Worm (Caenorhabditis elegans) whole organism, early embryonic: ENCODE data around the gene R10E8.2.
"Not testable (repeated sequence)": the region's sequence is repeated elsewhere in the genome, so short reads cannot be mapped to it uniquely, and the experiment has no call there.

Experiments used
- B0310.2 ChIP-seq: sonication (generic microtip); optimal IDR thresholded peaks from 2 replicates; lab custom pipeline; 2016; ENCODE audit warnings: mild to moderate bottlenecking, missing genetic modification characterization, missing compliant biosample characterization
- F13C5.2 ChIP-seq: sonication (generic microtip); optimal IDR thresholded peaks from 2 replicates; lab custom pipeline; 2017; ENCODE audit warnings: mild to moderate bottlenecking, missing genetic modification characterization, inconsistent platforms, missing compliant biosample characterization
- aly-1 ChIP-seq: sonication (generic microtip); optimal IDR thresholded peaks from 2 replicates; lab custom pipeline; 2016; ENCODE audit warnings: missing genetic modification characterization, missing compliant biosample characterization
- ama-1 ChIP-seq: fragments of 150-350 bp; optimal IDR thresholded peaks from 2 replicates; lab custom pipeline; 2014
- ceh-13 ChIP-seq: fragments of 200-800 bp; sonication (Bioruptor generic); optimal IDR thresholded peaks from 2 replicates; lab custom pipeline; 2018; ENCODE audit warnings: mild to moderate bottlenecking, missing genetic modification characterization, missing compliant biosample characterization
- ceh-36 ChIP-seq: sonication (generic microtip); optimal IDR thresholded peaks from 2 replicates; lab custom pipeline; 2016; ENCODE audit warnings: missing genetic modification characterization, inconsistent platforms, missing compliant biosample characterization
- ets-7 ChIP-seq: sonication (generic microtip); optimal IDR thresholded peaks from 2 replicates; lab custom pipeline; 2016; ENCODE audit warnings: missing genotype, missing genetic modification characterization, missing compliant biosample characterization
- flt-1 ChIP-seq: fragments of 200-800 bp; sonication (Bioruptor generic); IDR thresholded peaks from 2 replicates; pipeline ENCODE4 v1.3.6; 2022; ENCODE audit warnings: missing genetic modification characterization, missing compliant biosample characterization
- hmbx-1 ChIP-seq: sonication (generic microtip); optimal IDR thresholded peaks from 2 replicates; lab custom pipeline; 2016; ENCODE audit warnings: mild to moderate bottlenecking, missing genetic modification characterization, missing compliant biosample characterization
- hmg-4 ChIP-seq: fragments of 200-800 bp; sonication (Bioruptor generic); optimal IDR thresholded peaks from 2 replicates; lab custom pipeline; 2018; ENCODE audit warnings: mild to moderate bottlenecking, missing genetic modification characterization, missing compliant biosample characterization
- hnd-1 ChIP-seq: sonication (generic microtip); optimal IDR thresholded peaks from 2 replicates; lab custom pipeline; 2016; ENCODE audit warnings: missing genetic modification characterization, missing compliant biosample characterization
- pes-1 ChIP-seq: fragments of 200-800 bp; sonication (Bioruptor generic); IDR thresholded peaks from 2 replicates; pipeline ENCODE4 v1.3.6; 2022; ENCODE audit warnings: missing genetic modification reagents, missing genetic modification characterization, missing compliant biosample characterization
- scrt-1 ChIP-seq: fragments of 200-800 bp; sonication (Bioruptor generic); IDR thresholded peaks from 2 replicates; pipeline ENCODE4 v1.3.6; 2022; ENCODE audit warnings: missing genetic modification characterization, missing compliant biosample characterization
- sea-1 ChIP-seq: fragments of 200-800 bp; sonication (Bioruptor generic); conservative IDR thresholded peaks from 2 replicates; pipeline ENCODE4 v1.3.6; 2022; ENCODE audit warnings: missing genetic modification characterization, missing compliant biosample characterization
- tbx-11 ChIP-seq: fragments of 200-800 bp; sonication (Bioruptor generic); IDR thresholded peaks from 2 replicates; pipeline ENCODE4 v1.3.6; 2022; ENCODE audit warnings: missing genetic modification characterization, missing compliant biosample characterization
- tbx-37 ChIP-seq: fragments of 200-800 bp; sonication (Bioruptor generic); conservative IDR thresholded peaks from 2 replicates; pipeline ENCODE4 v1.3.6; 2022; ENCODE audit warnings: missing genetic modification reagents, missing genetic modification characterization, missing compliant biosample characterization
- tra-4 ChIP-seq: sonication (generic microtip); optimal IDR thresholded peaks from 2 replicates; lab custom pipeline; 2017; ENCODE audit warnings: missing genetic modification characterization, missing compliant biosample characterization

R10E8.2 gene

ce11 chrV:18253494-18253893, at the start of gene R10E8.2:
Gene R10E8.2 (plus strand): TSS chrV:18253794.
- no peak for TF ChIP-seq tbx-37 (GFP tag; lab: Robert Waterston, UW)
- TF ChIP-seq sea-1 (GFP tag; lab: Robert Waterston, UW) = no peak
- TF ChIP-seq B0310.2 (tag; lab: Kevin White, UChicago) = no peak
- no peak for TF ChIP-seq scrt-1
- TF ChIP-seq aly-1 = no peak
- no peak for TF ChIP-seq hmbx-1 (tag; lab: Kevin White, UChicago)
- TF ChIP-seq tbx-11 (GFP tag; lab: Robert Waterston, UW) = no peak
- TF ChIP-seq tra-4 (tag; lab: Kevin White, UChicago) = no peak

ce11 chrV:18209071-18209470, 44.5 kb upstream of the R10E8.2 start, which contains the start of gene F16H6.7:
Gene F16H6.7 (minus strand): TSS chrV:18209171.
- TF ChIP-seq hmbx-1 (tag; lab: Kevin White, UChicago) (no peak), F13C5.2 (tag; lab: Kevin White, UChicago) (no peak), ama-1 (lab: Kevin White, UChicago) (no peak), sea-1 (GFP tag; lab: Robert Waterston, UW) (no peak), scrt-1 (no peak), tbx-11 (GFP tag; lab: Robert Waterston, UW) (no peak), pes-1 (GFP tag; lab: Robert Waterston, UW) (no peak)

ce11 chrV:18212848-18213247, 40.7 kb upstream of the R10E8.2 start:
- TF ChIP-seq F13C5.2 (tag; lab: Kevin White, UChicago) (no peak), tra-4 (tag; lab: Kevin White, UChicago) (no peak), pes-1 (GFP tag; lab: Robert Waterston, UW) (no peak), sea-1 (GFP tag; lab: Robert Waterston, UW) (no peak), B0310.2 (tag; lab: Kevin White, UChicago) (no peak), tbx-11 (GFP tag; lab: Robert Waterston, UW) (no peak), hmg-4 (GFP tag; lab: Kevin White, UChicago) (no peak), aly-1 (no peak), hnd-1 (tag; lab: Kevin White, UChicago) (no peak), ets-7 (no peak), ceh-13 (GFP tag; lab: Kevin White, UChicago) (no peak), flt-1 (GFP tag; lab: Robert Waterston, UW) (no peak)

- TF ChIP-seq ceh-13 (GFP tag; lab: Kevin White, UChicago); hmg-4 (GFP tag; lab: Kevin White, UChicago); sea-1 (GFP tag; lab: Robert Waterston, UW): not testable (repeated sequence)
Measured at ce11 chrV:18216175-18216574, 37.4 kb upstream of the R10E8.2 start, which contains the start of gene F16H6.8. Gene F16H6.8 (minus strand): TSS chrV:18216275.

- TF ChIP-seq ceh-36 (tag; lab: Kevin White, UChicago); aly-1; tbx-37 (GFP tag; lab: Robert Waterston, UW): not testable (repeated sequence)
Measured at ce11 chrV:18216784-18217183, 36.8 kb upstream of the R10E8.2 start, which contains the start of gene F16H6.9. Gene F16H6.9 (plus strand): TSS chrV:18217084.

ce11 chrV:18224353-18224752, 29.2 kb upstream of the R10E8.2 start, which contains the start of gene F16H6.10:
Gene F16H6.10 (minus strand): TSS chrV:18224453.
- no peak for TF ChIP-seq ama-1 (lab: Kevin White, UChicago)
- TF ChIP-seq tbx-11 (GFP tag; lab: Robert Waterston, UW) = no peak
- no peak for TF ChIP-seq ceh-36 (tag; lab: Kevin White, UChicago)
- TF ChIP-seq ceh-13 (GFP tag; lab: Kevin White, UChicago) = no peak
- no peak for TF ChIP-seq aly-1
- TF ChIP-seq flt-1 (GFP tag; lab: Robert Waterston, UW) = no peak
- TF ChIP-seq hmg-4 (GFP tag; lab: Kevin White, UChicago) = no peak
- no peak for TF ChIP-seq pes-1 (GFP tag; lab: Robert Waterston, UW)
- TF ChIP-seq B0310.2 (tag; lab: Kevin White, UChicago) = no peak
- no peak for TF ChIP-seq scrt-1
- no peak for TF ChIP-seq tra-4 (tag; lab: Kevin White, UChicago)
- no peak for TF ChIP-seq tbx-37 (GFP tag; lab: Robert Waterston, UW)
- TF ChIP-seq sea-1 (GFP tag; lab: Robert Waterston, UW) = no peak
- no peak for TF ChIP-seq ets-7
- no peak for TF ChIP-seq hmbx-1 (tag; lab: Kevin White, UChicago)
- TF ChIP-seq F13C5.2 (tag; lab: Kevin White, UChicago) = no peak
- no peak for TF ChIP-seq hnd-1 (tag; lab: Kevin White, UChicago)

ce11 chrV:18235808-18236207, 17.8 kb upstream of the R10E8.2 start:
- TF ChIP-seq ceh-13 (GFP tag; lab: Kevin White, UChicago) = no peak
- no peak for TF ChIP-seq tbx-11 (GFP tag; lab: Robert Waterston, UW)
- TF ChIP-seq scrt-1 = no peak
- no peak for TF ChIP-seq ceh-36 (tag; lab: Kevin White, UChicago)
- no peak for TF ChIP-seq F13C5.2 (tag; lab: Kevin White, UChicago)
- TF ChIP-seq B0310.2 (tag; lab: Kevin White, UChicago) = no peak
- TF ChIP-seq hnd-1 (tag; lab: Kevin White, UChicago) = no peak
- TF ChIP-seq flt-1 (GFP tag; lab: Robert Waterston, UW) = no peak
- TF ChIP-seq pes-1 (GFP tag; lab: Robert Waterston, UW) = no peak

ce11 chrV:18236714-18237288, 16.8 kb upstream of the R10E8.2 start, which contains the start of gene R10E8.3:
Gene R10E8.3 (minus strand): TSS chrV:18236764.
- no peak for TF ChIP-seq hnd-1 (tag; lab: Kevin White, UChicago)
- no peak for TF ChIP-seq ceh-13 (GFP tag; lab: Kevin White, UChicago)
- no peak for TF ChIP-seq F13C5.2 (tag; lab: Kevin White, UChicago)
- no peak for TF ChIP-seq flt-1 (GFP tag; lab: Robert Waterston, UW)
- no peak for TF ChIP-seq scrt-1
- TF ChIP-seq aly-1 = no peak
- no peak for TF ChIP-seq pes-1 (GFP tag; lab: Robert Waterston, UW)
- no peak for TF ChIP-seq hmg-4 (GFP tag; lab: Kevin White, UChicago)
- TF ChIP-seq tbx-37 (GFP tag; lab: Robert Waterston, UW) = no peak
- no peak for TF ChIP-seq tra-4 (tag; lab: Kevin White, UChicago)
- TF ChIP-seq hmbx-1 (tag; lab: Kevin White, UChicago) = no peak
- no peak for TF ChIP-seq ets-7
- TF ChIP-seq sea-1 (GFP tag; lab: Robert Waterston, UW) = no peak
- no peak for TF ChIP-seq tbx-11 (GFP tag; lab: Robert Waterston, UW)
- no peak for TF ChIP-seq ama-1 (lab: Kevin White, UChicago)
